Worm (Caenorhabditis elegans) whole organism, midembryonic: ENCODE measurements around the gene fbxa-144.

ENCODE experiments used
- T22C8.4 ChIP-seq: fragments of 200-800 bp; sonication (Bioruptor generic); IDR thresholded peaks from 2 replicates; pipeline ENCODE4 v1.3.6; 2022; ENCODE audit warnings: missing genetic modification characterization, missing compliant biosample characterization
- flt-1 ChIP-seq: fragments of 200-800 bp; sonication (Bioruptor generic); IDR thresholded peaks from 2 replicates; pipeline ENCODE4 v1.3.6; 2022; ENCODE audit warnings: missing genetic modification characterization, missing compliant biosample characterization
- klf-2 ChIP-seq: fragments of 200-800 bp; sonication (Bioruptor generic); conservative IDR thresholded peaks from 2 replicates; pipeline ENCODE4 v1.3.6; 2022; ENCODE audit warnings: missing genetic modification reagents, missing genetic modification characterization, missing compliant biosample characterization
- med-1 ChIP-seq: sonication (generic microtip); optimal IDR thresholded peaks from 2 replicates; lab custom pipeline; 2017; ENCODE audit warnings: missing genetic modification characterization, mild to moderate bottlenecking, missing compliant biosample characterization, antibody characterized with exemption, missing genetic modification reagents; ENCODE audit not compliant: insufficient read depth
- ref-1 ChIP-seq: fragments of 200-800 bp; sonication (Bioruptor generic); conservative IDR thresholded peaks from 2 replicates; pipeline ENCODE4 v1.3.6; 2022; ENCODE audit warnings: missing genetic modification reagents, missing genetic modification characterization, missing compliant biosample characterization
- tab-1 ChIP-seq: fragments of 200-800 bp; sonication (Bioruptor generic); IDR thresholded peaks from 2 replicates; pipeline ENCODE4 v1.3.6; 2022; ENCODE audit warnings: missing genetic modification characterization, missing compliant biosample characterization
- ztf-23 ChIP-seq: fragments of 200-800 bp; sonication (Bioruptor generic); IDR thresholded peaks from 2 replicates; pipeline ENCODE4 v1.3.6; 2022; ENCODE audit warnings: missing genetic modification reagents, missing genetic modification characterization, missing compliant biosample characterization

DNA sequence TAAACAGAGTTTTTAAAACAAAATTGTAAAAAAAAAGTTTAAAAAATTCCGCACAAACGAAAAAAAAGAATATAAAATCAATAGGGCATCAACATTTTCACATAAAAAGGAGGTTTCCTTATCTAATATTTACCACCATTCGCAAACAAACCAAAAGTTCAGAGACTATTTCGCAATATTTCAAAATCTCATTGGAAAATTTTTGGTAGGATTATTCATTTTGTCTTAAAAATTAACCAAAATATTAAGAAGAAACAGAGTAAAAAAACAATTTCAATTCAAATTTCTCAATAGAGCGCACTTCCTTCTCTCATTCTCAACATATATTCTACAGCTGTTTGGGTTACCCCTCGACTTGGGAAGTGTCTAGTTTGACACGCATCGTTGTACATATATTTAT is 27.5 kb upstream of the fbxa-144 start:
- TF ChIP-seq med-1 (GFP tag; lab: Kevin White, UChicago) (no peak), T22C8.4 (no peak), ref-1 (GFP tag; lab: Robert Waterston, UW) (no peak), ztf-23 (GFP tag; lab: Robert Waterston, UW) (no peak), klf-2 (GFP tag; lab: Robert Waterston, UW) (no peak), flt-1 (GFP tag; lab: Robert Waterston, UW) (no peak), tab-1 (GFP tag; lab: Robert Waterston, UW) (no peak)
